Worm (Caenorhabditis elegans) whole organism, young adult: Measurements from ENCODE around the gene F14H12.7.
"Not testable (repeated sequence)": the region's sequence is repeated elsewhere in the genome, so short reads cannot be mapped to it uniquely, and the experiment has no call there.

Experiments used
- B0035.1 ChIP-seq: sonication (generic microtip); optimal IDR thresholded peaks from 2 replicates; lab custom pipeline; 2016; ENCODE audit warnings: missing genetic modification characterization, mild to moderate bottlenecking, missing compliant biosample characterization, missing genotype, missing genetic modification reagents
- B0261.1 ChIP-seq: sonication (generic microtip); optimal IDR thresholded peaks from 2 replicates; lab custom pipeline; 2016; ENCODE audit warnings: mild to moderate bottlenecking, missing genetic modification characterization, moderate library complexity, missing compliant biosample characterization
- D2030.7 ChIP-seq: fragments of 200-800 bp; sonication (Bioruptor generic); IDR thresholded peaks from 2 replicates; pipeline ENCODE4 v1.3.6; 2022; ENCODE audit warnings: missing genetic modification reagents, missing genetic modification characterization, missing compliant biosample characterization
- F23B12.7 ChIP-seq: sonication (generic microtip); optimal IDR thresholded peaks from 2 replicates; lab custom pipeline; 2017; ENCODE audit warnings: missing genetic modification characterization, mild to moderate bottlenecking, missing compliant biosample characterization, antibody characterized with exemption, moderate library complexity; ENCODE audit not compliant: insufficient read depth
- F39B2.1 ChIP-seq: fragments of 200-800 bp; sonication (Bioruptor generic); IDR thresholded peaks from 2 replicates; pipeline ENCODE4 v1.3.6; 2022; ENCODE audit warnings: missing genetic modification reagents, missing genetic modification characterization, missing compliant biosample characterization
- F49E8.2 ChIP-seq: sonication (generic microtip); optimal IDR thresholded peaks from 3 replicates; lab custom pipeline; 2017; ENCODE audit warnings: missing genetic modification characterization, mild to moderate bottlenecking, missing compliant biosample characterization, antibody characterized with exemption, moderate library complexity; ENCODE audit not compliant: insufficient read depth
- F55B11.4 ChIP-seq: sonication (generic microtip); optimal IDR thresholded peaks from 2 replicates; lab custom pipeline; 2016; ENCODE audit warnings: missing compliant biosample characterization, missing genetic modification characterization, borderline replicate concordance; ENCODE audit not compliant: insufficient read depth
- Y53F4B.3 ChIP-seq: fragments of 200-800 bp; sonication (Bioruptor generic); IDR thresholded peaks from 2 replicates; pipeline ENCODE4 v1.3.6; 2022; ENCODE audit warnings: missing genetic modification reagents, missing genetic modification characterization, missing compliant biosample characterization
- ZK185.1 ChIP-seq: sonication (generic microtip); optimal IDR thresholded peaks from 2 replicates; lab custom pipeline; 2016; ENCODE audit warnings: mild to moderate bottlenecking, missing genetic modification characterization, missing compliant biosample characterization; ENCODE audit not compliant: poor library complexity, severe bottlenecking
- aptf-2 ChIP-seq: fragments of 200-800 bp; sonication (Bioruptor generic); conservative IDR thresholded peaks from 2 replicates; pipeline ENCODE4 v1.3.6; 2022; ENCODE audit warnings: missing genetic modification reagents, missing genetic modification characterization, missing compliant biosample characterization
- bed-1 ChIP-seq: fragments of 200-800 bp; sonication (Bioruptor generic); IDR thresholded peaks from 2 replicates; pipeline ENCODE4 v1.3.6; 2022; ENCODE audit warnings: missing genetic modification reagents, missing genetic modification characterization, missing compliant biosample characterization
- cebp-1 ChIP-seq, 2 experiments: fragments of 200-800 bp in 1 of 2; sonication (Bioruptor generic) in 1 of 2; sonication (generic microtip) in 1 of 2; IDR thresholded peaks in 1 of 2; optimal IDR thresholded peaks in 1 of 2; 2 replicates each; pipeline versions ENCODE4 v1.3.6 to Lab custom; 2017 to 2022; ENCODE audit warnings: missing compliant biosample characterization in 2 of 2, missing genetic modification characterization in 2 of 2, mild to moderate bottlenecking in 1 of 2, missing genetic modification reagents in 1 of 2, moderate library complexity in 1 of 2
- dpff-1 ChIP-seq: sonication (generic microtip); optimal IDR thresholded peaks from 2 replicates; lab custom pipeline; 2017; ENCODE audit warnings: mild to moderate bottlenecking, missing genetic modification characterization, missing compliant biosample characterization
- gei-17 ChIP-seq: fragments of 200-800 bp; sonication (Bioruptor generic); optimal IDR thresholded peaks from 2 replicates; lab custom pipeline; 2018; ENCODE audit warnings: mild to moderate bottlenecking, missing genetic modification characterization, missing compliant biosample characterization
- hsf-1 ChIP-seq: fragments of 200-800 bp; sonication (Bioruptor generic); IDR thresholded peaks from 2 replicates; pipeline ENCODE4 v1.3.6; 2022; ENCODE audit warnings: missing genetic modification reagents, missing genetic modification characterization, missing compliant biosample characterization
- lag-1 ChIP-seq: fragments of 200-800 bp; sonication (Bioruptor generic); IDR thresholded peaks from 2 replicates; pipeline ENCODE4 v1.3.6; 2022; ENCODE audit warnings: missing genetic modification reagents, missing genetic modification characterization, missing compliant biosample characterization
- lin-40 ChIP-seq: sonication (generic microtip); optimal IDR thresholded peaks from 2 replicates; lab custom pipeline; 2016; ENCODE audit warnings: missing genetic modification characterization, mild to moderate bottlenecking, missing compliant biosample characterization, missing genotype, missing genetic modification reagents
- madf-10 ChIP-seq: sonication (generic microtip); optimal IDR thresholded peaks from 2 replicates; lab custom pipeline; 2016; ENCODE audit warnings: mild to moderate bottlenecking, missing genetic modification characterization, missing compliant biosample characterization
- madf-3 ChIP-seq: fragments of 200-800 bp; sonication (Bioruptor generic); IDR thresholded peaks from 2 replicates; pipeline ENCODE4 v1.3.6; 2022; ENCODE audit warnings: missing genetic modification reagents, missing genetic modification characterization, missing compliant biosample characterization
- mel-28 ChIP-seq: sonication (generic microtip); optimal IDR thresholded peaks from 2 replicates; lab custom pipeline; 2016; ENCODE audit warnings: borderline replicate concordance, mild to moderate bottlenecking, missing genetic modification characterization, missing compliant biosample characterization
- nfya-2 ChIP-seq: fragments of 200-800 bp; sonication (Bioruptor generic); IDR thresholded peaks from 2 replicates; pipeline ENCODE4 v1.3.6; 2022; ENCODE audit warnings: missing genetic modification reagents, missing genetic modification characterization, missing compliant biosample characterization
- nfyb-1 ChIP-seq: fragments of 200-800 bp; sonication (Bioruptor generic); IDR thresholded peaks from 2 replicates; pipeline ENCODE4 v1.3.6; 2022; ENCODE audit warnings: missing genetic modification reagents, missing genetic modification characterization, missing compliant biosample characterization
- rcor-1 ChIP-seq: fragments of 200-800 bp; sonication (Bioruptor generic); IDR thresholded peaks from 2 replicates; pipeline ENCODE4 v1.3.6; 2022; ENCODE audit warnings: missing genetic modification reagents, missing genetic modification characterization, missing compliant biosample characterization
- sea-2 ChIP-seq: fragments of 200-800 bp; sonication (Bioruptor generic); IDR thresholded peaks from 2 replicates; pipeline ENCODE4 v1.3.6; 2022; ENCODE audit warnings: missing genetic modification characterization, missing compliant biosample characterization
- snpc-4 ChIP-seq, 5 experiments: fragments of 150-350 bp in 1 of 5; sonication (generic microtip) in 4 of 5; optimal IDR thresholded peaks; 2 replicates each; lab custom pipeline; 2014 to 2018; ENCODE audit warnings: missing genetic modification characterization in 5 of 5, missing biosample characterization in 3 of 5, antibody characterized with exemption in 2 of 5, mild to moderate bottlenecking in 2 of 5, missing compliant biosample characterization in 2 of 5, missing genotype in 2 of 5, moderate library complexity in 2 of 5, missing genetic modification reagents in 1 of 5

The F14H12.7 gene

ce11 chrX:4350198-4350597 is 12.2 kb downstream of the F14H12.7 start, which contains the start of gene F14H12.2:
TSS of gene F14H12.2 (plus strand) at chrX:4350498.
- TF ChIP-seq B0261.1 (tag; lab: Kevin White, UChicago) (no peak), F55B11.4 (tag; lab: Kevin White, UChicago) (no peak), bed-1 (GFP tag; lab: Robert Waterston, UW) (no peak)

ce11 chrX:4343915-4344314 is 18.5 kb downstream of the F14H12.7 start, which contains the start of gene F14H12.3:
TSS of gene F14H12.3 (plus strand) at chrX:4344215.
- TF ChIP-seq madf-10 (tag; lab: Kevin White, UChicago) (no peak), sea-2 (GFP tag; lab: Robert Waterston, UW) (no peak), nfya-2 (GFP tag; lab: Robert Waterston, UW) (no peak), F49E8.2 (tag; lab: Kevin White, UChicago) (no peak), Y53F4B.3 (no peak), aptf-2 (GFP tag; lab: Robert Waterston, UW) (no peak), rcor-1 (GFP tag; lab: Robert Waterston, UW) (no peak), F55B11.4 (tag; lab: Kevin White, UChicago) (no peak), mel-28 (tag; lab: Kevin White, UChicago) (no peak)

DNA sequence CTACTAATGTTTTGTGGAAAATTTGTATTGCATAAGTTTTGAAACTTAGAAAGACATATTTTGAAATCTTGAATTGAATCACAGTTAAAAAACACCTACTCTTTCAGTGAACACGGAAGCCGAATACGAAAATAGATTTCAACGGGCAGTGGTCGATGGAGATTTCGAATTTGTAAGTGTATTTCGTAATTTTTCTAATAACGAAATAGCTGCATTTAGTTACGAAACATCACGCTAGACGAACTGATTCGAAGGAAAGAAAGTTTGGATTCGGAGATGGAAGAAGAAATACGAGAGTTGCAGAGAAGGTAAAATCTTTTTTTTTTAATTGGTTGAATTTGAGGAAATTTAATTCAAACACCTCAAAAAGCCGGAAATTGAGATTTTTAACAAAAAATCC is 19.7 kb downstream of the F14H12.7 start:
- TF ChIP-seq sea-2 (GFP tag; lab: Robert Waterston, UW) (no peak), nfyb-1 (GFP tag; lab: Robert Waterston, UW) (no peak), ZK185.1 (no peak), cebp-1 (GFP tag; IDR thresholded peaks at IDR 0.05; lab: Robert Waterston, UW) (no peak), cebp-1 (tag; optimal IDR thresholded peaks at IDR 0.05; lab: Kevin White, UChicago) (peak; percentile 83)

- not testable (repeated sequence) for TF ChIP-seq lag-1 (GFP tag; lab: Robert Waterston, UW); dpff-1 (tag; lab: Kevin White, UChicago); gei-17 (GFP tag; lab: Kevin White, UChicago)
Measured at ce11 chrX:4339332-4339731, 23.1 kb downstream of the F14H12.7 start, which contains the start of gene cst-1. TSS of gene cst-1 (plus strand) at chrX:4339632.

ce11 chrX:4335950-4336349 is 26.5 kb downstream of the F14H12.7 start, which contains the start of gene cst-2:
TSS of gene cst-2 (minus strand) at chrX:4336050.
- not testable (repeated sequence) for TF ChIP-seq D2030.7, F39B2.1, madf-3 (GFP tag; lab: Robert Waterston, UW)

DNA sequence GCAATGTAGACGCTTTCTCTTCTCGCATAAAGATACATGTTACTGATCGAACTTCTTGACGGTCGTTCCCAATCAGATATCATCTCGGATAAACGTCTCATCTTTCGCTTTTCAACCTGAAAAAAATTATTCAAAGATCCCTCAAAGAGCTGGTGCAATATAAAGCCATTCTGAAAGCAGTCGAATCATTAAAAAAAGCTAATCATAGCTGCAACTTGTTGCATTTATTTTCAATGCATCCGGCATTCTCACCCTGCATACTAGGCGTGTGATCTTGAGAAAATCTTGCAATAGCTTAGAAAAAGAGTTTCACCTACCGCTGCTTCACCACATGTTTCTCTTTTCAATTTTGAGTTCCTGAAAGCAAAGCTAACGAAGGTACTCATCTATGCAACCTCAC is 30.1 kb downstream of the F14H12.7 start, which contains the start of gene C24A8.6:
Gene C24A8.6, minus strand, starts transcription at position 101 of the 400 bp plus-strand sequence.
- TF ChIP-seq lin-40, B0035.1, F23B12.7 (tag; lab: Kevin White, UChicago): not testable (repeated sequence)

DNA sequence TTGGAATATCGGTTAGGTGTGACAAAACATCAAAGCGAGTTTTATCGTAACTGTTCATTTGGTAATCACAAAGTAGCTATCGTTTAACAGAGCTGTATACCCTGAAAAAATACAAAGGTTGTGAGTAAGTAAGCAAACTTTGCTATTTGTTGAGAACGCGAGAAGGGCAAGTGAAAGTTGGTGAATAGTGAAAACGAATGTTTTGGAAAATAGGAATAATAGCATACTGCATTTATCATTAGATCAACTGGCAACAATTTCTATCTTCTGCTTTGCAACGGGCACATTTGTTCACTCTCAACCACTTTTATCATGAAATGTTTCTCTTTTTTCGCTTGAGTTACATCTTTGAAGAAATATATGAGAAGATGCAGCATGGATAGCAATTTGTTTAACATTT is 33.6 kb downstream of the F14H12.7 start, which contains the start of gene C24A8.5:
Gene C24A8.5, minus strand, starts transcription at position 101 of the 400 bp plus-strand sequence.
- TF ChIP-seq lin-40 (tag; lab: Kevin White, UChicago), result no peak
- TF ChIP-seq hsf-1 (GFP tag; lab: Robert Waterston, UW), result no peak
- TF ChIP-seq snpc-4 (GFP tag; optimal IDR thresholded peaks at IDR 0.05; lab: Kevin White, UChicago), result no peak
- no peak for TF ChIP-seq snpc-4 (tag; optimal IDR thresholded peaks at IDR 0.05; lab: Kevin White, UChicago)
- TF ChIP-seq, all 124 proteins: peak for 0
